Worm (Caenorhabditis elegans): ENCODE data around the gene T28D9.4.

DNA sequence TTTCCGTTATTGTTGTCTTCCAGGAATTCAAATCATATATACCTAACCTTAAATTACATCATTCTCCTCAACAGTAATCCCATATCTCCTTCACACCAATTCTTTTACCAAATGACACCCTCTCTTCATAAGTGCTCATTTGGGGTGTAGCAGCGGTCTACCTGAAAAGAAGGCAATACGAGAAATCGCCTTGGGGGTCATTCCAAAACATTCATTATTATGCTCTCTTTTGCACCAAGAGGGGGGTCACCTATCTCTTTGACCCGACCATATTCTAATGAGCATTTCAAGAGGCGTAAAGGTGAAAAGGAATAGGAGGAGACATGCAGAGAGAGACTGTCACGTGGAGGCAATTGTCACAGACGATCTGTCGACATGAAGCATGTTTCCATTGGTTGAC is 39.9 kb upstream of the T28D9.4 start:
- TF ChIP-seq cebp-2 (GFP tag; IDR thresholded peaks at IDR 0.05): no peak
- no peak for TF ChIP-seq aptf-3 (GFP tag; IDR thresholded peaks at IDR 0.05)
- TF ChIP-seq pha-4 (tag; optimal IDR thresholded peaks at IDR 0.05): no peak
- no peak for TF ChIP-seq unc-62 (GFP tag; optimal IDR thresholded peaks at IDR 0.05)
- no peak for TF ChIP-seq unc-130 (GFP tag; optimal IDR thresholded peaks at IDR 0.05)
- no peak for TF ChIP-seq snpc-4 (GFP tag; optimal IDR thresholded peaks at IDR 0.05)
- TF ChIP-seq snpc-4 (tag; optimal IDR thresholded peaks at IDR 0.05): no peak
- TF ChIP-seq egl-44 (GFP tag; IDR thresholded peaks at IDR 0.05): no peak
- TF ChIP-seq nfyb-1 (GFP tag; IDR thresholded peaks at IDR 0.05): no peak
- no peak for TF ChIP-seq F33H1.4 (GFP tag; IDR thresholded peaks at IDR 0.05)
- TF ChIP-seq Y56A3A.18 (GFP tag; IDR thresholded peaks at IDR 0.05): no peak
- no peak for TF ChIP-seq B0336.3 (GFP tag; IDR thresholded peaks at IDR 0.05)
- no peak for TF ChIP-seq madf-10 (tag; optimal IDR thresholded peaks at IDR 0.05)
- no peak for TF ChIP-seq madf-8 (GFP tag; conservative IDR thresholded peaks at IDR 0.05)
